Worm (Caenorhabditis elegans) whole organism, L1 larva: ENCODE measurements around the gene ZK1127.3.

Source experiments
- blmp-1 ChIP-seq: fragments of 150-350 bp; optimal IDR thresholded peaks from 2 replicates; lab custom pipeline; 2014; ENCODE audit warnings: missing biosample characterization, missing genetic modification characterization
- efl-1 ChIP-seq, 4 experiments: fragments of 150-350 bp; optimal IDR thresholded peaks in 3 of 4; peaks in 1 of 4; 1 replicate in 1 of 4; 2 replicates in 3 of 4; lab custom pipeline; 2014; ENCODE audit warnings: missing biosample characterization in 2 of 4, missing genetic modification characterization in 2 of 4, missing genetic modification reagents in 2 of 4
- egl-13 ChIP-seq: sonication (generic microtip); optimal IDR thresholded peaks from 2 replicates; lab custom pipeline; 2016; ENCODE audit warnings: missing genotype, missing genetic modification reagents, missing genetic modification characterization, missing compliant biosample characterization
- fkh-10 ChIP-seq: sonication (generic microtip); optimal IDR thresholded peaks from 2 replicates; lab custom pipeline; 2017; ENCODE audit warnings: missing biosample characterization, missing genetic modification reagents, missing genetic modification characterization
- lin-35 ChIP-seq, 2 experiments: fragments of 150-350 bp; optimal IDR thresholded peaks; 2 replicates each; lab custom pipeline; 2014; ENCODE audit warnings: missing biosample characterization in 2 of 2, missing genetic modification characterization in 2 of 2, missing genetic modification reagents in 2 of 2
- lin-39 ChIP-seq: fragments of 150-350 bp; optimal IDR thresholded peaks from 2 replicates; lab custom pipeline; 2014; ENCODE audit warnings: missing biosample characterization, missing genetic modification reagents, missing genetic modification characterization
- lsy-2 ChIP-seq, 2 experiments: fragments of 150-350 bp; optimal IDR thresholded peaks; 2 replicates each; lab custom pipeline; 2014; ENCODE audit warnings: missing biosample characterization in 2 of 2, missing genetic modification characterization in 2 of 2
- mef-2 ChIP-seq: fragments of 150-350 bp; optimal IDR thresholded peaks from 2 replicates; lab custom pipeline; 2014; ENCODE audit warnings: missing biosample characterization, missing genetic modification characterization
- mep-1 ChIP-seq: fragments of 150-350 bp; optimal IDR thresholded peaks from 2 replicates; lab custom pipeline; 2014; ENCODE audit warnings: missing biosample characterization, missing genetic modification characterization
- nhr-237 ChIP-seq: fragments of 150-350 bp; optimal IDR thresholded peaks from 2 replicates; lab custom pipeline; 2014; ENCODE audit warnings: missing biosample characterization, missing genetic modification characterization
- nhr-76 ChIP-seq: sonication (generic microtip); optimal IDR thresholded peaks from 2 replicates; lab custom pipeline; 2017; ENCODE audit warnings: missing biosample characterization, missing genetic modification characterization
- ztf-4 ChIP-seq: fragments of 150-350 bp; optimal IDR thresholded peaks from 2 replicates; lab custom pipeline; 2014; ENCODE audit warnings: missing biosample characterization, missing genetic modification characterization

DNA sequence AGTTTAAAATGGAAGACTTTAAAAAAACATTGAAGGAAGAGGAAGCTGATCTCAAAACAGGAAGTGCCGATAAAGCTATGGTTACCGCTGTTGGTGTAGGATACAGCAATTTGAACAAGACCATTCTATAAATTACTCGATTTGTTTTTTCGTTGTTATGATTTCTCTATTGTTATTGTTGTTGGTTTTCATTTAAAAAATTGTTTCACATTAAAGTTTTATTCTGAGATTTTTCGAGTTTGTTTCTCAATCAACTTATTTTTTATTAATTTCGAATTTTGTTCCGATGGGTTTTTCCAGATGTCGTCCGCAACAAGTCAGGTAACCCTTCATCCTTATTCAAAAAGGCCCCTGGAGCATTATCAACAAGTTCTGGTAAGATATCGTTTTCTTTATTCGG, 3.3 kb upstream of the ZK1127.3 start, which contains the start of gene ZK1127.12:
- TF ChIP-seq lin-39 (tag; lab: Kevin White, UChicago): no peak
- TF ChIP-seq lsy-2 (tag; optimal IDR thresholded peaks at IDR 0.05; lab: Kevin White, UChicago): no peak
- TF ChIP-seq lin-35 (GFP tag; optimal IDR thresholded peaks at IDR 0.05; lab: Kevin White, UChicago): no peak
- TF ChIP-seq efl-1 (optimal IDR thresholded peaks at IDR 0.05; lab: Kevin White, UChicago): no peak
- TF ChIP-seq efl-1 (GFP tag; optimal IDR thresholded peaks at IDR 0.05 in 1 of 2; lab: Kevin White, UChicago): no peak
- TF ChIP-seq nhr-76: no peak
- TF ChIP-seq fkh-10: no peak
- TF ChIP-seq nhr-237 (tag; lab: Kevin White, UChicago): no peak
- no peak for TF ChIP-seq mep-1 (tag; lab: Kevin White, UChicago)
- TF ChIP-seq blmp-1 (tag; lab: Kevin White, UChicago): no peak
- no peak for TF ChIP-seq egl-13 (tag; lab: Kevin White, UChicago)
- no peak for TF ChIP-seq ztf-4 (tag; lab: Kevin White, UChicago)
- TF ChIP-seq mef-2 (tag; lab: Kevin White, UChicago): no peak
